Fruit fly (Drosophila melanogaster) whole organism, embryonic: Measurements from ENCODE around the gene lark.
A peak's percentile ranks its signal among the peaks of the same experiment; 100 is the strongest.

Experiments
- Aef1 ChIP-seq: fragments of 200-800 bp; sonication (Bioruptor generic); IDR thresholded peaks from 3 replicates; pipeline ENCODE4 v1.3.6; 2022; ENCODE audit warnings: missing biosample characterization, missing genetic modification characterization
- Bteb2 ChIP-seq: fragments of 200-800 bp; sonication (Bioruptor generic); optimal IDR thresholded peaks from 2 replicates; lab custom pipeline; 2016; ENCODE audit warnings: missing biosample characterization, missing genetic modification characterization
- CG11504 ChIP-seq: fragments of 200-800 bp; sonication (Bioruptor generic); optimal IDR thresholded peaks from 3 replicates; lab custom pipeline; 2019; ENCODE audit warnings: missing biosample characterization, mild to moderate bottlenecking, missing genetic modification characterization, moderate library complexity
- CG12219 ChIP-seq: fragments of 200-800 bp; sonication (Bioruptor generic); optimal IDR thresholded peaks from 3 replicates; lab custom pipeline; 2018; ENCODE audit warnings: missing biosample characterization, mild to moderate bottlenecking, missing genetic modification characterization
- CG13424 ChIP-seq: fragments of 200-800 bp; sonication (Bioruptor generic); optimal IDR thresholded peaks from 2 replicates; lab custom pipeline; 2019; ENCODE audit warnings: missing biosample characterization, mild to moderate bottlenecking, missing genetic modification characterization, moderate library complexity
- CG17912 ChIP-seq: fragments of 200-800 bp; sonication (Bioruptor generic); optimal IDR thresholded peaks from 2 replicates; lab custom pipeline; 2018; ENCODE audit warnings: missing biosample characterization, mild to moderate bottlenecking, missing genetic modification characterization
- CG3163 ChIP-seq: fragments of 200-800 bp; sonication (Bioruptor generic); optimal IDR thresholded peaks from 3 replicates; lab custom pipeline; 2016; ENCODE audit warnings: missing biosample characterization, missing genetic modification characterization
- CG34224 ChIP-seq: fragments of 200-800 bp; sonication (Bioruptor generic); IDR thresholded peaks from 3 replicates; pipeline ENCODE4 v1.3.6; 2022; ENCODE audit warnings: missing biosample characterization, missing genetic modification characterization; ENCODE audit not compliant: partially characterized antibody
- CG6689 ChIP-seq: fragments of 200-800 bp; sonication (Bioruptor generic); IDR thresholded peaks from 2 replicates; pipeline ENCODE4 v1.3.6; 2022; ENCODE audit warnings: missing biosample characterization, missing genetic modification characterization
- CG9817 ChIP-seq: fragments of 200-800 bp; sonication (Bioruptor generic); optimal IDR thresholded peaks from 2 replicates; lab custom pipeline; 2018; ENCODE audit warnings: missing biosample characterization, mild to moderate bottlenecking, missing genetic modification characterization, moderate library complexity
- Dbx ChIP-seq: fragments of 200-800 bp; sonication (Bioruptor generic); IDR thresholded peaks from 3 replicates; pipeline ENCODE4 v1.3.6; 2022; ENCODE audit warnings: missing biosample characterization, missing genetic modification characterization
- Deaf1 ChIP-seq: fragments of 200-800 bp; optimal IDR thresholded peaks from 3 replicates; lab custom pipeline; 2019; ENCODE audit warnings: missing biosample characterization, mild to moderate bottlenecking, missing genetic modification characterization, moderate library complexity
- Dek ChIP-seq: fragments of 200-800 bp; sonication (Bioruptor generic); optimal IDR thresholded peaks from 3 replicates; lab custom pipeline; 2019; ENCODE audit warnings: missing biosample characterization, mild to moderate bottlenecking, missing genetic modification characterization, moderate library complexity
- Dfd ChIP-seq, 2 experiments: fragments of >200 bp; optimal IDR thresholded peaks; 2 replicates each; lab custom pipeline; 2017; ENCODE audit warnings: missing biosample characterization in 2 of 2, missing genetic modification characterization in 2 of 2
- Doc3 ChIP-seq: fragments of 200-800 bp; sonication (Bioruptor generic); IDR thresholded peaks from 3 replicates; pipeline ENCODE4 v1.3.6; 2022; ENCODE audit warnings: missing biosample characterization, missing genetic modification characterization; ENCODE audit not compliant: partially characterized antibody
- E2f2 ChIP-seq: fragments of 200-800 bp; sonication (Bioruptor generic); IDR thresholded peaks from 2 replicates; pipeline ENCODE4 v1.3.6; 2022; ENCODE audit warnings: missing biosample characterization, missing genetic modification characterization
- Fer1 ChIP-seq: fragments of 200-800 bp; sonication (Bioruptor generic); optimal IDR thresholded peaks from 2 replicates; lab custom pipeline; 2017; ENCODE audit warnings: missing biosample characterization, mild to moderate bottlenecking, missing genetic modification characterization
- Gug ChIP-seq: fragments of 200-800 bp; sonication (Bioruptor generic); IDR thresholded peaks from 4 replicates; pipeline ENCODE4 v1.3.6; 2022; ENCODE audit warnings: missing biosample characterization, missing genetic modification characterization
- Hand ChIP-seq: fragments of 200-800 bp; sonication (Bioruptor generic); optimal IDR thresholded peaks from 2 replicates; lab custom pipeline; 2017; ENCODE audit warnings: mild to moderate bottlenecking, missing biosample characterization, missing genetic modification reagents, missing genetic modification characterization
- HmgZ ChIP-seq: fragments of 200-800 bp; sonication (Bioruptor generic); optimal IDR thresholded peaks from 2 replicates; lab custom pipeline; 2018; ENCODE audit warnings: missing biosample characterization, mild to moderate bottlenecking, missing genetic modification characterization
- Lhr ChIP-seq: fragments of 200-800 bp; sonication (Bioruptor generic); optimal IDR thresholded peaks from 3 replicates; lab custom pipeline; 2017; ENCODE audit warnings: mild to moderate bottlenecking, missing biosample characterization, missing genetic modification reagents, missing genetic modification characterization
- Mad ChIP-seq: fragments of 200-800 bp; sonication (Bioruptor generic); optimal IDR thresholded peaks from 2 replicates; lab custom pipeline; 2016; ENCODE audit warnings: missing biosample characterization, missing genetic modification characterization
- Max ChIP-seq: fragments of 200-800 bp; sonication (Bioruptor generic); optimal IDR thresholded peaks from 2 replicates; lab custom pipeline; 2016; ENCODE audit warnings: missing biosample characterization, mild to moderate bottlenecking, missing genetic modification characterization
- Rx ChIP-seq: fragments of 200-800 bp; sonication (Bioruptor generic); IDR thresholded peaks from 2 replicates; pipeline ENCODE4 v1.3.6; 2022; ENCODE audit warnings: missing biosample characterization, missing genetic modification characterization
- Usf ChIP-seq: fragments of 200-800 bp; sonication (Bioruptor generic); optimal IDR thresholded peaks from 2 replicates; lab custom pipeline; 2017; ENCODE audit warnings: missing genotype, missing biosample characterization, missing genetic modification characterization
- ara ChIP-seq: fragments of 200-800 bp; sonication (Bioruptor generic); IDR thresholded peaks from 2 replicates; pipeline ENCODE4 v1.3.6; 2022; ENCODE audit warnings: missing biosample characterization, missing genetic modification characterization
- cas ChIP-seq: fragments of 200-800 bp; sonication (Bioruptor generic); IDR thresholded peaks from 2 replicates; pipeline ENCODE4 v1.3.6; 2022; ENCODE audit warnings: missing biosample characterization, missing genetic modification characterization
- croc ChIP-seq: fragments of 200-800 bp; sonication (Bioruptor generic); conservative IDR thresholded peaks from 3 replicates; pipeline ENCODE4 v1.3.6; 2022; ENCODE audit warnings: missing biosample characterization, missing genetic modification characterization
- dpn ChIP-seq, 2 experiments: fragments of 200-800 bp; sonication (Bioruptor generic); optimal IDR thresholded peaks; 3 replicates each; lab custom pipeline; 2016; ENCODE audit warnings: missing biosample characterization in 2 of 2, missing genetic modification characterization in 2 of 2
- dysf ChIP-seq: fragments of 200-800 bp; sonication (Bioruptor generic); IDR thresholded peaks from 3 replicates; pipeline ENCODE4 v1.3.6; 2022; ENCODE audit warnings: missing biosample characterization, missing genetic modification characterization
- gfzf ChIP-seq: fragments of 200-800 bp; sonication (Bioruptor generic); optimal IDR thresholded peaks from 2 replicates; lab custom pipeline; 2016; ENCODE audit warnings: missing biosample characterization, mild to moderate bottlenecking, missing genetic modification characterization, moderate library complexity
- her ChIP-seq: fragments of 200-800 bp; sonication (Bioruptor generic); optimal IDR thresholded peaks from 2 replicates; lab custom pipeline; 2016; ENCODE audit warnings: missing biosample characterization, missing genetic modification characterization
- lab ChIP-seq: fragments of 200-800 bp; sonication (Bioruptor generic); optimal IDR thresholded peaks from 3 replicates; lab custom pipeline; 2017; ENCODE audit warnings: missing biosample characterization, missing genetic modification characterization, mild to moderate bottlenecking, moderate library complexity, missing genetic modification reagents
- mld ChIP-seq: fragments of 200-800 bp; sonication (Bioruptor generic); IDR thresholded peaks from 3 replicates; pipeline ENCODE4 v1.3.6; 2022; ENCODE audit warnings: missing biosample characterization, missing genetic modification characterization; ENCODE audit not compliant: partially characterized antibody
- nerfin-1 ChIP-seq: fragments of 200-800 bp; sonication (Bioruptor generic); optimal IDR thresholded peaks from 3 replicates; lab custom pipeline; 2019; ENCODE audit warnings: missing biosample characterization, mild to moderate bottlenecking, missing genetic modification characterization, moderate library complexity
- nerfin-2 ChIP-seq: fragments of 200-800 bp; sonication (Bioruptor generic); IDR thresholded peaks from 2 replicates; pipeline ENCODE4 v1.3.6; 2022; ENCODE audit warnings: missing biosample characterization, missing genetic modification characterization; ENCODE audit not compliant: partially characterized antibody
- org-1 ChIP-seq: fragments of 200-800 bp; sonication (Bioruptor generic); optimal IDR thresholded peaks from 2 replicates; lab custom pipeline; 2017; ENCODE audit warnings: missing biosample characterization, missing genetic modification characterization
- pho ChIP-seq: fragments of 200-800 bp; sonication (Bioruptor generic); optimal IDR thresholded peaks from 2 replicates; lab custom pipeline; 2016; ENCODE audit warnings: missing biosample characterization, missing genetic modification characterization
- pros ChIP-seq: fragments of 200-800 bp; sonication (Bioruptor generic); optimal IDR thresholded peaks from 3 replicates; lab custom pipeline; 2019; ENCODE audit warnings: missing biosample characterization, mild to moderate bottlenecking, missing genetic modification characterization, moderate library complexity
- pum ChIP-seq: fragments of 200-800 bp; sonication (Bioruptor generic); optimal IDR thresholded peaks from 2 replicates; lab custom pipeline; 2016; ENCODE audit warnings: missing biosample characterization, missing genetic modification characterization
- sens-2 ChIP-seq: fragments of 200-800 bp; sonication (Bioruptor generic); IDR thresholded peaks from 2 replicates; pipeline ENCODE4 v1.3.6; 2022; ENCODE audit warnings: missing biosample characterization, missing genetic modification characterization
- sima ChIP-seq: fragments of 200-800 bp; sonication (Bioruptor generic); optimal IDR thresholded peaks from 2 replicates; lab custom pipeline; 2016; ENCODE audit warnings: missing biosample characterization, missing genetic modification characterization
- sisA ChIP-seq: fragments of 200-800 bp; sonication (Bioruptor generic); IDR thresholded peaks from 2 replicates; pipeline ENCODE4 v1.3.6; 2022; ENCODE audit warnings: missing biosample characterization, missing genetic modification characterization
- slou ChIP-seq: fragments of 200-800 bp; sonication (Bioruptor generic); optimal IDR thresholded peaks from 3 replicates; lab custom pipeline; 2016; ENCODE audit warnings: missing biosample characterization, missing genetic modification characterization
- sob ChIP-seq: fragments of 200-800 bp; sonication (Bioruptor generic); IDR thresholded peaks from 2 replicates; pipeline ENCODE4 v1.3.6; 2022; ENCODE audit warnings: missing biosample characterization, missing genetic modification characterization
- stwl ChIP-seq: fragments of 200-800 bp; sonication (Bioruptor generic); optimal IDR thresholded peaks from 3 replicates; lab custom pipeline; 2018; ENCODE audit warnings: missing biosample characterization, mild to moderate bottlenecking, missing genetic modification characterization, moderate library complexity
- tx ChIP-seq: fragments of 200-800 bp; sonication (Bioruptor generic); optimal IDR thresholded peaks from 2 replicates; lab custom pipeline; 2016; ENCODE audit warnings: missing biosample characterization, missing genetic modification characterization
- z ChIP-seq: fragments of 200-800 bp; sonication (Bioruptor generic); IDR thresholded peaks from 3 replicates; pipeline ENCODE4 v1.3.6; 2022; ENCODE audit warnings: missing biosample characterization, missing genetic modification characterization
- zfh1 ChIP-seq: fragments of 200-800 bp; sonication (Bioruptor generic); IDR thresholded peaks from 3 replicates; pipeline ENCODE4 v1.3.6; 2022; ENCODE audit warnings: missing biosample characterization, missing genetic modification characterization

lark gene

dm6 chr3L:7381359-7381976 is 42.4 kb downstream of the lark start, which contains the start of the genes SMSr and smid (continued):
- TF ChIP-seq Rx (GFP tag; lab: Robert Waterston, UW) (0 out of 2 replicates have a peak, but pooled peaks have one; percentile 10), Aef1 (GFP tag; lab: Robert Waterston, UW) (peak; percentile 66), Gug (GFP tag; lab: Robert Waterston, UW) (peak; percentile 18; the same call in 1 of the 4 replicates), Lhr (GFP tag; lab: Kevin White, UChicago) (no peak), CG6689 (GFP tag; lab: Robert Waterston, UW) (peak; percentile 62; the same call in 1 of the 2 replicates), Deaf1 (tag; lab: Kevin White, UChicago) (peak; percentile 72), pho (GFP tag; lab: Kevin White, UChicago) (peak; percentile 61), Dek (peak; percentile 48), pros (GFP tag; lab: Kevin White, UChicago) (no peak), Usf (peak; percentile 39), lab (GFP tag; lab: Kevin White, UChicago) (peak; percentile 51), Max (GFP tag; lab: Kevin White, UChicago) (peak; percentile 74), dysf (GFP tag; lab: Robert Waterston, UW) (peak; percentile 67; the same call in 2 of the 3 replicates), cas (GFP tag; lab: Robert Waterston, UW) (no peak), Dbx (GFP tag; lab: Robert Waterston, UW) (0 out of 3 replicates have a peak, but pooled peaks have one; percentile 58), croc (GFP tag; lab: Robert Waterston, UW) (no peak; the same call in 2 of the 3 replicates), pum (GFP tag; lab: Kevin White, UChicago) (peak; percentile 30), Fer1 (peak; percentile 33), Dfd (GFP tag; optimal IDR thresholded peaks at IDR 0.05; lab: Kevin White, UChicago) (peak in 1 of 2 experiments; percentile 52), HmgZ (tag; lab: Kevin White, UChicago) (peak; percentile 52), E2f2 (GFP tag; lab: Robert Waterston, UW) (peak; percentile 24; the same call in 1 of the 2 replicates), org-1 (GFP tag; lab: Kevin White, UChicago) (peak; percentile 4), nerfin-1 (tag; lab: Kevin White, UChicago) (peak; percentile 45), her (no peak), gfzf (peak; percentile 12), slou (GFP tag; lab: Kevin White, UChicago) (peak; percentile 23), mld (GFP tag; lab: Robert Waterston, UW) (peak; percentile 80), ara (0 out of 2 replicates have a peak, but pooled peaks have one; percentile 44), z (GFP tag; lab: Robert Waterston, UW) (no peak), Hand (GFP tag; lab: Kevin White, UChicago) (peak; percentile 10), tx (GFP tag; lab: Kevin White, UChicago) (peak; percentile 60), sens-2 (0 out of 2 replicates have a peak, but pooled peaks have one; percentile 22), Mad (GFP tag; lab: Kevin White, UChicago) (peak; percentile 79), nerfin-2 (GFP tag; lab: Robert Waterston, UW) (peak; percentile 51), sob (GFP tag; lab: Robert Waterston, UW) (peak; percentile 52), stwl (tag; lab: Kevin White, UChicago) (peak; percentile 66), CG17912 (GFP tag; lab: Kevin White, UChicago) (no peak), sima (GFP tag; lab: Kevin White, UChicago) (no peak), dpn (GFP tag; optimal IDR thresholded peaks at IDR 0.05; lab: Kevin White, UChicago) (peak; percentile 63 to 65), CG9817 (tag; lab: Kevin White, UChicago) (peak; percentile 67), zfh1 (GFP tag; lab: Robert Waterston, UW) (peak; percentile 42; the same call in 1 of the 3 replicates), sisA (peak; percentile 48; the same call in 1 of the 2 replicates), CG11504 (tag; lab: Kevin White, UChicago) (peak; percentile 73), CG3163 (peak; percentile 24), CG13424 (tag; lab: Kevin White, UChicago) (peak; percentile 59), Doc3 (GFP tag; lab: Robert Waterston, UW) (peak; percentile 85), CG34224 (peak; percentile 71), Bteb2 (GFP tag; lab: Kevin White, UChicago) (peak; percentile 39), CG12219 (peak; percentile 16)
